Worm (Caenorhabditis elegans): ENCODE results near the gene coq-6.

DNA sequence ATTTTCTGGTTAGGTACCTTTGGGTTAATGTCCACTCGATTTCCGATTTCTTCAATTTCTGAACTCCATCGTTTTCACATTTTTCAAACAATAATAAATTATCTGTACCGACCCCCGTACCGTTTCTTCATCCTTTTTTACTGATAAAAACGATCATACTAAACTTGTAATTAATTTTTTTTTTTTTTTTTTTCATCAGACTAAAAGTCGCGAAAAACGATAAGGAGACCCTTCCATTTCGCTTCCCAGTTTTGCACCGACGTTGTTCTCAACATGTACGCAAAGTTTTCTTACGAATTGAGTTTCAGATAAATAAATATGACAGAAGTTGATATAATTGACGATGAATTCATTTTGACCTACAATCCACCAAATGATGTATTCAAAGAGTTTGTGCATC is 15.4 kb upstream of the coq-6 start, which contains the start of gene F44A2.7:
- no peak for TF ChIP-seq snpc-4 (GFP tag; optimal IDR thresholded peaks at IDR 0.05)
- no peak for TF ChIP-seq snpc-4 (tag; optimal IDR thresholded peaks at IDR 0.05)
- TF ChIP-seq nhr-90 (tag; optimal IDR thresholded peaks at IDR 0.05): no peak
- TF ChIP-seq ceh-58 (GFP tag; IDR thresholded peaks at IDR 0.05): no peak
